Fruit fly (Drosophila melanogaster) whole organism, pupa: ENCODE data around the gene CG32603.

Source experiments
- CG10348 ChIP-seq: fragments of 200-800 bp; sonication (Bioruptor generic); IDR thresholded peaks from 2 replicates; pipeline ENCODE4 v1.3.6; 2022; ENCODE audit warnings: missing biosample characterization, missing genetic modification characterization
- EcR ChIP-seq: fragments of 200-800 bp; sonication (Bioruptor generic); optimal IDR thresholded peaks from 3 replicates; lab custom pipeline; 2019; ENCODE audit warnings: missing biosample characterization, missing genetic modification characterization, mild to moderate bottlenecking, moderate library complexity, missing genetic modification reagents

DNA sequence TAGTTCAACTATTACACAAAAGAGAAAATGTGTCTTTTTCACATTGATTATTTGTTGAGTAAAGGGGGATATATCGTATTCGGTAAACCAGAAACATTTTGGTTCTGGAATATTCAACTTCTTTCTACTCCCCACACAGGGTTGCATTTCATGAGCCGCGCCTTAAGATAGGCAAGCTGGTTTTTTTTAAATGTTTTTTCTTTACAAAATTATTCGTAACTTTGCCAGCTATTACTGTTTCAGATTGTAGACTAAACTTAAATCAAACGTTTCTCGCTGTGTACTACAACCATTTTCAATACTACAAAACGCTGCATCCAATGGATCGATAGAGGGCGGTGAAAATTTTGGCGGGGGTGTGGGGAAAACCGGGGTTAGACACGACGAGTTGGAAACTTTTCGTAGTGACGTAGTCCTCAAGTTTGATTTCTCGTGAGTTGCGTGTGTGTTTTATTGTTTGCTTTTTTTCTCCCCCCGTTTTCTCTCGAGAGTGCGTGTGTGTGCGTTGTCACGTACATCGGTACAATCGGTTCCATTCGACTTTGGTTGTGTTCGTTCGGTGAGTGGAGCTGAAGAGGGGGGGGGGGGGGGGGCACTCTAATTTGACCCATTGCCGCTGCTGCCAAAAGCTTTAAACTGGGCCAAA, 29.3 kb downstream of the CG32603 start:
- TF ChIP-seq EcR (GFP tag; lab: Kevin White, UChicago): no peak
- no peak for TF ChIP-seq CG10348 (GFP tag; lab: Robert Waterston, UW)
